Fruit fly (Drosophila melanogaster): ENCODE results near the gene Cht10.
A peak's percentile ranks its signal among the peaks of the same experiment; 100 is the strongest.

DNA sequence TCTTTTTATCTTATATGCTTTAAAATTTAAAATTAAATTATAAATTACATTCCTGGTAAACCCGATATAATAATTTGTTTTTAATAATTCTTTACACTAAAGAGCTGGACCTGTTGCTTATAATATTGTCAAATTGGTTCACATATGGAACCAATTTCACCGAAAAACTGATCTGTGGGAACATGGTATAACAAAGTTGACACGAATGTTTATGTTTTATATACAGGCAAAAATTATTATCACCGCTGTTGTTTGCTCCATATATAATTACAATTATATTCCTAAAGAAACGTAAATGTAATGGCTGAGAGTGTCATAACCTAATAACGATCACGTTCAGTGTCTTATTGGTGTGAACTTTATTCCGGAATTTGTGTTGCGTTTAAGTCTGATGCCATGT is 44.1 kb downstream of the Cht10 start, which contains the start of gene cta:
- no peak for TF ChIP-seq pan (optimal IDR thresholded peaks at IDR 0.05)
- peak; percentile 92 for TF ChIP-seq N (GFP tag; optimal IDR thresholded peaks at IDR 0.05)
- TF ChIP-seq Hr78 (GFP tag; optimal IDR thresholded peaks at IDR 0.05): peak; percentile 33
- no peak for TF ChIP-seq rgr (GFP tag; optimal IDR thresholded peaks at IDR 0.05)
- no peak for TF ChIP-seq CrebA (GFP tag; optimal IDR thresholded peaks at IDR 0.05; ENCODE audit: borderline replicate concordance)
- no peak for TF ChIP-seq psq (GFP tag; optimal IDR thresholded peaks at IDR 0.05)

All from whole organism, wandering third instar larva.